Fruit fly (Drosophila melanogaster): ENCODE measurements around the gene glo.

The glo gene

dm6 chr3R:11779357-11780018 is 39.7 kb downstream of the glo start:
- TF ChIP-seq Snoo (tag; optimal IDR thresholded peaks at IDR 0.05) (peak; percentile 89), Pif1A (GFP tag; optimal IDR thresholded peaks at IDR 0.05) (peak; percentile 90), CG8159 (tag; optimal IDR thresholded peaks at IDR 0.05) (peak; percentile 96), CG32121 (GFP tag; IDR thresholded peaks at IDR 0.05) (peak; percentile 47), fd96Ca (GFP tag; IDR thresholded peaks at IDR 0.05) (peak; percentile 30; the same call in 1 of the 3 replicates), rn (GFP tag; IDR thresholded peaks at IDR 0.05) (peak; percentile 68), CG15710 (tag; optimal IDR thresholded peaks at IDR 0.05) (peak; percentile 94), CG8301 (tag; optimal IDR thresholded peaks at IDR 0.05) (peak; percentile 87), CG17806 (tag; optimal IDR thresholded peaks at IDR 0.05) (peak; percentile 94), CG9948 (tag; optimal IDR thresholded peaks at IDR 0.05) (peak; percentile 95), CG14655 (GFP tag; optimal IDR thresholded peaks at IDR 0.05) (peak; percentile 92), gl (tag; optimal IDR thresholded peaks at IDR 0.05) (peak; percentile 71), CG10348 (GFP tag; IDR thresholded peaks at IDR 0.05) (0 out of 2 replicates have a peak, but pooled peaks have one; percentile 8), EcR (GFP tag; optimal IDR thresholded peaks at IDR 0.05) (peak; percentile 91), Pif1B (GFP tag; optimal IDR thresholded peaks at IDR 0.05) (peak; percentile 91), Ets98B (GFP tag; IDR thresholded peaks at IDR 0.05) (peak; percentile 61), D1 (tag; optimal IDR thresholded peaks at IDR 0.05) (peak; percentile 89), CG13204 (GFP tag; optimal IDR thresholded peaks at IDR 0.05) (peak; percentile 16), CG34367 (tag; optimal IDR thresholded peaks at IDR 0.05) (peak; percentile 92), CG4496 (GFP tag; IDR thresholded peaks at IDR 0.05) (peak; percentile 65), CG12605 (GFP tag; IDR thresholded peaks at IDR 0.05) (peak; percentile 74)

DNA sequence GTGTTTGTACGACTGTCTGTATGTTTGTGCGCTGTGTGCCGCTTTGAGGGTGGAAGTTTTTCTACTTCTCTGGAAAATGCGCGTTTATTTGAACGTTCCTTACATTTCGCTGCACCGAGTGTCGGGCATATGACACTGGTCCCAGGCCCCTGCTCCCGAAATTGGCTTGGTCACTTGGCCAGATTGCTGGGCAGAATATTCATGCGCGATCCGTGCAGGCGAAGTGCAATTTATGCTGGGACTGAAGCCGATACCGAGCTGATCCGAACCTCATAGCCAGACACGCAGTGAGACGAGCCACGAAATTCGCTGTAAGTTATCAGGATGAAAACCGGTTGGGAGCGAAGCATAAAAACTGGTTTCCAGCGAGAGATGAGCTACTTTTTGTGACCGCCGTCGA is 40.3 kb downstream of the glo start:
- TF ChIP-seq Pif1A (GFP tag; optimal IDR thresholded peaks at IDR 0.05): no peak
- TF ChIP-seq CG10348 (GFP tag; IDR thresholded peaks at IDR 0.05): no peak
- peak; percentile 84 for TF ChIP-seq fd96Ca (GFP tag; IDR thresholded peaks at IDR 0.05)
- no peak for TF ChIP-seq CG8301 (tag; optimal IDR thresholded peaks at IDR 0.05)
- TF ChIP-seq gl (tag; optimal IDR thresholded peaks at IDR 0.05): no peak
- no peak for TF ChIP-seq Snoo (tag; optimal IDR thresholded peaks at IDR 0.05)
- TF ChIP-seq EcR (GFP tag; optimal IDR thresholded peaks at IDR 0.05): no peak
- peak; percentile 6; the same call in 1 of the 2 replicates for TF ChIP-seq rn (GFP tag; IDR thresholded peaks at IDR 0.05)
- no peak for TF ChIP-seq CG9948 (tag; optimal IDR thresholded peaks at IDR 0.05)
- TF ChIP-seq CG4496 (GFP tag; IDR thresholded peaks at IDR 0.05): peak; percentile 82
- peak; percentile 40; the same call in 1 of the 2 replicates for TF ChIP-seq CG32121 (GFP tag; IDR thresholded peaks at IDR 0.05)
- TF ChIP-seq CG17806 (tag; optimal IDR thresholded peaks at IDR 0.05): no peak
- 0 out of 2 replicates have a peak, but pooled peaks have one; percentile 15 for TF ChIP-seq CG12605 (GFP tag; IDR thresholded peaks at IDR 0.05)
- no peak for TF ChIP-seq CG8159 (tag; optimal IDR thresholded peaks at IDR 0.05)
- no peak for TF ChIP-seq D1 (tag; optimal IDR thresholded peaks at IDR 0.05)
- no peak for TF ChIP-seq CG34367 (tag; optimal IDR thresholded peaks at IDR 0.05)
- TF ChIP-seq CG15710 (tag; optimal IDR thresholded peaks at IDR 0.05): no peak
- no peak for TF ChIP-seq Pif1B (GFP tag; optimal IDR thresholded peaks at IDR 0.05)
- TF ChIP-seq CG13204 (GFP tag; optimal IDR thresholded peaks at IDR 0.05): no peak
- TF ChIP-seq Ets98B (GFP tag; IDR thresholded peaks at IDR 0.05): peak; percentile 78

- TF ChIP-seq CG9948 (tag; optimal IDR thresholded peaks at IDR 0.05): peak; percentile 44
- peak; percentile 72 for TF ChIP-seq CG15710 (tag; optimal IDR thresholded peaks at IDR 0.05)
- TF ChIP-seq Pif1B (GFP tag; optimal IDR thresholded peaks at IDR 0.05): no peak
- peak; percentile 64 for TF ChIP-seq CG12605 (GFP tag; IDR thresholded peaks at IDR 0.05)
- peak; percentile 57; the same call in 1 of the 2 replicates for TF ChIP-seq CG32121 (GFP tag; IDR thresholded peaks at IDR 0.05)
- peak; percentile 75 for TF ChIP-seq CG14655 (GFP tag; optimal IDR thresholded peaks at IDR 0.05)
- peak; percentile 57 for TF ChIP-seq CG8159 (tag; optimal IDR thresholded peaks at IDR 0.05)
- peak; percentile 44; the same call in 1 of the 3 replicates for TF ChIP-seq CG4496 (GFP tag; IDR thresholded peaks at IDR 0.05)
- peak; percentile 27 for TF ChIP-seq gl (tag; optimal IDR thresholded peaks at IDR 0.05)
- peak; percentile 47 for TF ChIP-seq Pif1A (GFP tag; optimal IDR thresholded peaks at IDR 0.05)
- TF ChIP-seq D1 (tag; optimal IDR thresholded peaks at IDR 0.05): no peak
- TF ChIP-seq fd96Ca (GFP tag; IDR thresholded peaks at IDR 0.05): peak; percentile 67
- TF ChIP-seq CG34367 (tag; optimal IDR thresholded peaks at IDR 0.05): peak; percentile 57
- peak; percentile 61 for TF ChIP-seq CG13204 (GFP tag; optimal IDR thresholded peaks at IDR 0.05)
- 0 out of 2 replicates have a peak, but pooled peaks have one; percentile 9 for TF ChIP-seq rn (GFP tag; IDR thresholded peaks at IDR 0.05)
- peak; percentile 55 for TF ChIP-seq EcR (GFP tag; optimal IDR thresholded peaks at IDR 0.05)
- TF ChIP-seq CG17806 (tag; optimal IDR thresholded peaks at IDR 0.05): no peak
- no peak for TF ChIP-seq CG8301 (tag; optimal IDR thresholded peaks at IDR 0.05)
- 0 out of 2 replicates have a peak, but pooled peaks have one; percentile 5 for TF ChIP-seq CG10348 (GFP tag; IDR thresholded peaks at IDR 0.05)
- TF ChIP-seq Ets98B (GFP tag; IDR thresholded peaks at IDR 0.05): peak; percentile 72
- peak; percentile 63 for TF ChIP-seq Snoo (tag; optimal IDR thresholded peaks at IDR 0.05)
These were observed 41.0 kb downstream of the glo start for dm6 chr3R:11778012-11778865.

DNA sequence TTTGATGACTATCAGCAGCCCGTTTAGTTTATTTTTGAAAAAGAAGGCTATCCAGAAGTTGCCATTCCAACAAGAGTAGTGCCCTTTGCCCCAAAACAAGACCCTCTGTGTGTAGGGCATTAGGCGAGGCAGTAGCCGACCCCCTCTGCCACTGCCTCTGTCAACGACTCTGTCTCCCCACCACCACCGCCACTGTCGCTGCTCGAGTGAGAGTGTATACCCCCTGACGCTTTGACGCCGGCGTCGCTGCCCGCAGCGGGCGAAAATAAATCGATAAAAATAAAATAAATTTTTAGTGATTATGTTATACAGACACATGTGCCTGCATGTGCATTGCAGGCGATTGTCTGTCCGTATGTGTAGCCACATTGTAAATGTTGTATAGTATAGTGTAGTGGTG is 42.2 kb downstream of the glo start:
- TF ChIP-seq Pif1A (GFP tag; optimal IDR thresholded peaks at IDR 0.05): peak; percentile 26
- no peak for TF ChIP-seq CG9948 (tag; optimal IDR thresholded peaks at IDR 0.05)
- TF ChIP-seq EcR (GFP tag; optimal IDR thresholded peaks at IDR 0.05): peak; percentile 50
- TF ChIP-seq CG12605 (GFP tag; IDR thresholded peaks at IDR 0.05): peak; percentile 44; the same call in 1 of the 2 replicates
- TF ChIP-seq CG4496 (GFP tag; IDR thresholded peaks at IDR 0.05): no peak; the same call in 1 of the 3 replicates
- TF ChIP-seq CG14655 (GFP tag; optimal IDR thresholded peaks at IDR 0.05): peak; percentile 8
- TF ChIP-seq CG8159 (tag; optimal IDR thresholded peaks at IDR 0.05): no peak
- peak; percentile 58 for TF ChIP-seq CG32121 (GFP tag; IDR thresholded peaks at IDR 0.05)
- peak; percentile 39 for TF ChIP-seq CG13204 (GFP tag; optimal IDR thresholded peaks at IDR 0.05)
- TF ChIP-seq Ets98B (GFP tag; IDR thresholded peaks at IDR 0.05): peak; percentile 32; the same call in 1 of the 2 replicates

Measured in whole organism, pupa.